Worm (Caenorhabditis elegans) whole organism, midembryonic: ENCODE measurements around the gene C17H12.3.

Experiments
- T22C8.4 ChIP-seq: fragments of 200-800 bp; sonication (Bioruptor generic); IDR thresholded peaks from 2 replicates; pipeline ENCODE4 v1.3.6; 2022; ENCODE audit warnings: missing genetic modification characterization, missing compliant biosample characterization
- cog-1 ChIP-seq: sonication (generic microtip); optimal IDR thresholded peaks from 2 replicates; lab custom pipeline; 2016; ENCODE audit warnings: missing genetic modification characterization, missing compliant biosample characterization
- flt-1 ChIP-seq: fragments of 200-800 bp; sonication (Bioruptor generic); IDR thresholded peaks from 2 replicates; pipeline ENCODE4 v1.3.6; 2022; ENCODE audit warnings: missing genetic modification characterization, missing compliant biosample characterization
- klf-2 ChIP-seq: fragments of 200-800 bp; sonication (Bioruptor generic); conservative IDR thresholded peaks from 2 replicates; pipeline ENCODE4 v1.3.6; 2022; ENCODE audit warnings: missing genetic modification reagents, missing genetic modification characterization, missing compliant biosample characterization
- med-1 ChIP-seq: sonication (generic microtip); optimal IDR thresholded peaks from 2 replicates; lab custom pipeline; 2017; ENCODE audit warnings: missing genetic modification characterization, mild to moderate bottlenecking, missing compliant biosample characterization, antibody characterized with exemption, missing genetic modification reagents; ENCODE audit not compliant: insufficient read depth
- ref-1 ChIP-seq: fragments of 200-800 bp; sonication (Bioruptor generic); conservative IDR thresholded peaks from 2 replicates; pipeline ENCODE4 v1.3.6; 2022; ENCODE audit warnings: missing genetic modification reagents, missing genetic modification characterization, missing compliant biosample characterization
- tab-1 ChIP-seq: fragments of 200-800 bp; sonication (Bioruptor generic); IDR thresholded peaks from 2 replicates; pipeline ENCODE4 v1.3.6; 2022; ENCODE audit warnings: missing genetic modification characterization, missing compliant biosample characterization
- ztf-23 ChIP-seq: fragments of 200-800 bp; sonication (Bioruptor generic); IDR thresholded peaks from 2 replicates; pipeline ENCODE4 v1.3.6; 2022; ENCODE audit warnings: missing genetic modification reagents, missing genetic modification characterization, missing compliant biosample characterization
- ztf-29 ChIP-seq: fragments of 200-800 bp; sonication (Bioruptor generic); IDR thresholded peaks from 2 replicates; pipeline ENCODE4 v1.3.6; 2022; ENCODE audit warnings: missing genetic modification reagents, missing genetic modification characterization, missing compliant biosample characterization

DNA sequence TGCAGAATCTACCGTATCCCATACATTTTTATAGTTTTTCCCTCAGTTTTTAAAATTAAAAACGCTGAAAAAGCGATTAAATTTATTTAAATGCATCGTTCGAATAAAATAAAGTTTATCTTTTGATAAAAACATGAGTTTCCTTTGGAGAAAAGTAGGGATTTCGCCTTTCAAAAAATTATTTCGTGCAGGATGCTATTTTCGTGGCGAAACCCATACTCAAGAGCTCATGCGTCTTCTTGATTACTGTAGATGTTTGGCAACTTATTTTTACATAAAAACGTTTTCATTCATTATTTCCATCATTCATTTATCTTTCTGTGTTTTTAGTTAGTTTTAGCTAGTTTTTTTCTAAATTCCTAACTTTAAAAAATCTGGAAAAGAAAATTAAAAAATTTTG lies 5.5 kb downstream of the C17H12.3 start:
- TF ChIP-seq ref-1 = no peak
- TF ChIP-seq flt-1 (GFP tag; lab: Robert Waterston, UW) = no peak
- no peak for TF ChIP-seq cog-1
- no peak for TF ChIP-seq ztf-23
- TF ChIP-seq T22C8.4 (GFP tag; lab: Robert Waterston, UW) = no peak
- TF ChIP-seq klf-2 (GFP tag; lab: Robert Waterston, UW) = no peak
- TF ChIP-seq tab-1 = no peak
- no peak for TF ChIP-seq ztf-29
- no peak for TF ChIP-seq med-1 (GFP tag; lab: Kevin White, UChicago)
